Worm (Caenorhabditis elegans): Measurements from ENCODE around the gene obr-2.

DNA sequence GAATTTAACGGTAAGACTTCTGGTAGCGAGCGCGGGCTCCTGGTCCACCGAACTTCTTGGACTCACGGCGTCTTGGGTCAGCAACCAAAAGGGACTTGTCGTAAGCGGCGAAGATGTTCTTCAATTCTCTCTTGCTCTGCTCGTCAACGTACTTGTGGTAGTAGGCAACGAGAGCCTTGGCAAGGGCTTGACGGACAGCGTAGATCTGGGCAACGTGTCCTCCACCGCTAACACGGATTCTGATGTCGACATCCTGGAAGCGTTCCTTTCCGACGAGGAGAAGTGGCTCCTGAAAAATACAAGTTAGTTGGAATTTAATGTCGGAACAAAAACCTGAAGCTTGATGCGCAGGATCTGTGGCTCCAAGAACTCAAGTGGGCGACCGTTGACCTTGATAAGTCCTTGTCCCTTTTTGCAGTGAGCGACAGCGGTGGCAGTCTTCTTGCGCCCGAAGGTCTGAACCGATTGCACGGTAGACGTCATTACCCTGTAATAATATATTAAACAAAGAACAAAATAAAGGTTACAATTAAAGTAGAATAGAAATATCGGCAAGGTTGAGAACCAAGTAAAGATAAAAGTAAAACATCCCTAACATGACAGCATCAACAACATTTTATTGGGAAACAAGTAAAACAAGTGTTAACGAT, 13.9 kb downstream of the obr-2 start, which contains the start of gene rps-16:
- TF ChIP-seq mab-5 (tag; optimal IDR thresholded peaks at IDR 0.05) (no peak), nhr-76 (tag; optimal IDR thresholded peaks at IDR 0.05) (no peak), pha-4 (tag; optimal IDR thresholded peaks at IDR 0.05) (no peak), zip-8 (tag; optimal IDR thresholded peaks at IDR 0.05) (no peak), unc-62 (GFP tag; optimal IDR thresholded peaks at IDR 0.05) (no peak), blmp-1 (tag; optimal IDR thresholded peaks at IDR 0.05) (no peak)
